Fruit fly (Drosophila melanogaster): Measurements from ENCODE around the gene ScpX.
A peak's percentile ranks its signal among the peaks of the same experiment; 100 is the strongest.

Gene ScpX

dm6 chr2L:18789773-18790385 lies 41.1 kb upstream of the ScpX start:
- no peak for TF ChIP-seq Rel (GFP tag; optimal IDR thresholded peaks at IDR 0.05)
- peak; percentile 13 for TF ChIP-seq Rel (tag; optimal IDR thresholded peaks at IDR 0.05)
- TF ChIP-seq N (GFP tag; optimal IDR thresholded peaks at IDR 0.05), result no peak

- TF ChIP-seq Hr78 (GFP tag; optimal IDR thresholded peaks at IDR 0.05) (no peak), usp (GFP tag; optimal IDR thresholded peaks at IDR 0.05) (no peak), lola (GFP tag; optimal IDR thresholded peaks at IDR 0.05) (no peak), Dif (GFP tag; optimal IDR thresholded peaks at IDR 0.05; ENCODE audit: partially characterized antibody) (no peak), N (GFP tag; optimal IDR thresholded peaks at IDR 0.05) (no peak)
These were observed 38.2 kb upstream of the ScpX start, which contains the start of gene ham for dm6 chr2L:18792806-18793205. TSS of gene ham (minus strand) at chr2L:18792906.

dm6 chr2L:18793243-18793642 lies 37.8 kb upstream of the ScpX start:
- no peak for TF ChIP-seq Vsx2 (GFP tag; optimal IDR thresholded peaks at IDR 0.05; ENCODE audit: partially characterized antibody)
- TF ChIP-seq Dif (GFP tag; optimal IDR thresholded peaks at IDR 0.05; ENCODE audit: partially characterized antibody), result no peak

- TF ChIP-seq Mio (GFP tag; optimal IDR thresholded peaks at IDR 0.05), result no peak
- no peak for TF ChIP-seq tai (GFP tag; optimal IDR thresholded peaks at IDR 0.05)
- TF ChIP-seq Hr83 (GFP tag; optimal IDR thresholded peaks at IDR 0.05; ENCODE audit: poor library complexity, severe bottlenecking), result peak; percentile 32
- TF ChIP-seq N (GFP tag; optimal IDR thresholded peaks at IDR 0.05), result no peak
- TF ChIP-seq h (GFP tag; optimal IDR thresholded peaks at IDR 0.05), result peak; percentile 26
- no peak for TF ChIP-seq dmrt93B (GFP tag; optimal IDR thresholded peaks at IDR 0.05)
- TF ChIP-seq CG9705 (GFP tag; optimal IDR thresholded peaks at IDR 0.05), result no peak
- TF ChIP-seq jim (GFP tag; optimal IDR thresholded peaks at IDR 0.05), result no peak
- TF ChIP-seq Vsx2 (GFP tag; optimal IDR thresholded peaks at IDR 0.05; ENCODE audit: partially characterized antibody), result peak; percentile 76
- TF ChIP-seq psq (GFP tag; optimal IDR thresholded peaks at IDR 0.05), result no peak
- TF ChIP-seq foxo (GFP tag; optimal IDR thresholded peaks at IDR 0.05), result no peak
- TF ChIP-seq dsf (GFP tag; optimal IDR thresholded peaks at IDR 0.05; ENCODE audit: borderline replicate concordance), result no peak
- peak; percentile 56 for TF ChIP-seq Dif (GFP tag; optimal IDR thresholded peaks at IDR 0.05; ENCODE audit: partially characterized antibody)
- peak; percentile 60 to 71 for TF ChIP-seq dl (GFP tag; optimal IDR thresholded peaks at IDR 0.05; ENCODE audit: insufficient read depth in 1 of 2, partially characterized antibody in 2 of 2)
- TF ChIP-seq br (GFP tag; optimal IDR thresholded peaks at IDR 0.05), result no peak
- no peak for TF ChIP-seq woc (GFP tag; optimal IDR thresholded peaks at IDR 0.05)
- TF ChIP-seq CrebA (GFP tag; optimal IDR thresholded peaks at IDR 0.05; ENCODE audit: borderline replicate concordance), result no peak
- no peak for TF ChIP-seq CG32264 (GFP tag; optimal IDR thresholded peaks at IDR 0.05)
These were observed 35.1 kb upstream of the ScpX start for dm6 chr2L:18795917-18796402.

dm6 chr2L:18796446-18796845 lies 34.6 kb upstream of the ScpX start:
- no peak for TF ChIP-seq N (GFP tag; optimal IDR thresholded peaks at IDR 0.05)
- TF ChIP-seq Myc (optimal IDR thresholded peaks at IDR 0.05), result no peak
- peak; percentile 52 for TF ChIP-seq Dfd (GFP tag; optimal IDR thresholded peaks at IDR 0.05)
- TF ChIP-seq foxo (GFP tag; optimal IDR thresholded peaks at IDR 0.05), result no peak
- TF ChIP-seq CrebA (GFP tag; optimal IDR thresholded peaks at IDR 0.05; ENCODE audit: borderline replicate concordance), result no peak
- TF ChIP-seq Hnf4 (GFP tag; optimal IDR thresholded peaks at IDR 0.05), result no peak
- peak; percentile 7 for TF ChIP-seq Dif (GFP tag; optimal IDR thresholded peaks at IDR 0.05; ENCODE audit: partially characterized antibody)
- no peak for TF ChIP-seq rgr (GFP tag; optimal IDR thresholded peaks at IDR 0.05)
- no peak for TF ChIP-seq jim (GFP tag; optimal IDR thresholded peaks at IDR 0.05)
- no peak for TF ChIP-seq woc (GFP tag; optimal IDR thresholded peaks at IDR 0.05)
- TF ChIP-seq brk (GFP tag; optimal IDR thresholded peaks at IDR 0.05), result no peak
- no peak for TF ChIP-seq usp (GFP tag; optimal IDR thresholded peaks at IDR 0.05)
- no peak for TF ChIP-seq HLH106 (tag; optimal IDR thresholded peaks at IDR 0.05)
- no peak for TF ChIP-seq GATAd (GFP tag; optimal IDR thresholded peaks at IDR 0.05)
- TF ChIP-seq sv (GFP tag; optimal IDR thresholded peaks at IDR 0.05), result no peak
- no peak for TF ChIP-seq Hr83 (GFP tag; optimal IDR thresholded peaks at IDR 0.05; ENCODE audit: poor library complexity, severe bottlenecking)
- no peak for TF ChIP-seq ey (GFP tag; optimal IDR thresholded peaks at IDR 0.05)

Data from whole organism, wandering third instar larva.